Fruit fly (Drosophila melanogaster): ENCODE results near the gene Hip14.

- TF ChIP-seq CG11902 (GFP tag; optimal IDR thresholded peaks at IDR 0.05) (no peak), CG16779 (tag; optimal IDR thresholded peaks at IDR 0.05) (no peak), cyc (GFP tag; optimal IDR thresholded peaks at IDR 0.05) (no peak), dsx (GFP tag; optimal IDR thresholded peaks at IDR 0.05; ENCODE audit: poor library complexity, severe bottlenecking) (no peak), Eip75B (GFP tag; optimal IDR thresholded peaks at IDR 0.05) (no peak), Hr38 (GFP tag; optimal IDR thresholded peaks at IDR 0.05) (no peak), lz (GFP tag; optimal IDR thresholded peaks at IDR 0.05) (no peak), CG15336 (GFP tag; IDR thresholded peaks at IDR 0.05) (no peak), CG8632 (GFP tag; optimal IDR thresholded peaks at IDR 0.05) (no peak), topi (GFP tag; optimal IDR thresholded peaks at IDR 0.05) (no peak), CG31627 (GFP tag; optimal IDR thresholded peaks at IDR 0.05) (no peak), CG34406 (GFP tag; optimal IDR thresholded peaks at IDR 0.05) (no peak), spab (GFP tag; optimal IDR thresholded peaks at IDR 0.05) (no peak), esn (GFP tag; optimal IDR thresholded peaks at IDR 0.05) (no peak)
These were observed 35.7 kb upstream of the Hip14 start for dm6 chr3L:15952287-15952686.
